Worm (Caenorhabditis elegans) whole organism, early embryonic: ENCODE data around the gene nhr-253.

Source experiments
- B0310.2 ChIP-seq: sonication (generic microtip); optimal IDR thresholded peaks from 2 replicates; lab custom pipeline; 2016; ENCODE audit warnings: mild to moderate bottlenecking, missing genetic modification characterization, missing compliant biosample characterization
- F13C5.2 ChIP-seq: sonication (generic microtip); optimal IDR thresholded peaks from 2 replicates; lab custom pipeline; 2017; ENCODE audit warnings: mild to moderate bottlenecking, missing genetic modification characterization, inconsistent platforms, missing compliant biosample characterization
- aly-1 ChIP-seq: sonication (generic microtip); optimal IDR thresholded peaks from 2 replicates; lab custom pipeline; 2016; ENCODE audit warnings: missing genetic modification characterization, missing compliant biosample characterization
- ama-1 ChIP-seq: fragments of 150-350 bp; optimal IDR thresholded peaks from 2 replicates; lab custom pipeline; 2014
- ceh-13 ChIP-seq: fragments of 200-800 bp; sonication (Bioruptor generic); optimal IDR thresholded peaks from 2 replicates; lab custom pipeline; 2018; ENCODE audit warnings: mild to moderate bottlenecking, missing genetic modification characterization, missing compliant biosample characterization
- ceh-36 ChIP-seq: sonication (generic microtip); optimal IDR thresholded peaks from 2 replicates; lab custom pipeline; 2016; ENCODE audit warnings: missing genetic modification characterization, inconsistent platforms, missing compliant biosample characterization
- ets-7 ChIP-seq: sonication (generic microtip); optimal IDR thresholded peaks from 2 replicates; lab custom pipeline; 2016; ENCODE audit warnings: missing genotype, missing genetic modification characterization, missing compliant biosample characterization
- flt-1 ChIP-seq: fragments of 200-800 bp; sonication (Bioruptor generic); IDR thresholded peaks from 2 replicates; pipeline ENCODE4 v1.3.6; 2022; ENCODE audit warnings: missing genetic modification characterization, missing compliant biosample characterization
- hmbx-1 ChIP-seq: sonication (generic microtip); optimal IDR thresholded peaks from 2 replicates; lab custom pipeline; 2016; ENCODE audit warnings: mild to moderate bottlenecking, missing genetic modification characterization, missing compliant biosample characterization
- hmg-4 ChIP-seq: fragments of 200-800 bp; sonication (Bioruptor generic); optimal IDR thresholded peaks from 2 replicates; lab custom pipeline; 2018; ENCODE audit warnings: mild to moderate bottlenecking, missing genetic modification characterization, missing compliant biosample characterization
- hnd-1 ChIP-seq: sonication (generic microtip); optimal IDR thresholded peaks from 2 replicates; lab custom pipeline; 2016; ENCODE audit warnings: missing genetic modification characterization, missing compliant biosample characterization
- pes-1 ChIP-seq: fragments of 200-800 bp; sonication (Bioruptor generic); IDR thresholded peaks from 2 replicates; pipeline ENCODE4 v1.3.6; 2022; ENCODE audit warnings: missing genetic modification reagents, missing genetic modification characterization, missing compliant biosample characterization
- scrt-1 ChIP-seq: fragments of 200-800 bp; sonication (Bioruptor generic); IDR thresholded peaks from 2 replicates; pipeline ENCODE4 v1.3.6; 2022; ENCODE audit warnings: missing genetic modification characterization, missing compliant biosample characterization
- sea-1 ChIP-seq: fragments of 200-800 bp; sonication (Bioruptor generic); conservative IDR thresholded peaks from 2 replicates; pipeline ENCODE4 v1.3.6; 2022; ENCODE audit warnings: missing genetic modification characterization, missing compliant biosample characterization
- tbx-11 ChIP-seq: fragments of 200-800 bp; sonication (Bioruptor generic); IDR thresholded peaks from 2 replicates; pipeline ENCODE4 v1.3.6; 2022; ENCODE audit warnings: missing genetic modification characterization, missing compliant biosample characterization
- tbx-37 ChIP-seq: fragments of 200-800 bp; sonication (Bioruptor generic); conservative IDR thresholded peaks from 2 replicates; pipeline ENCODE4 v1.3.6; 2022; ENCODE audit warnings: missing genetic modification reagents, missing genetic modification characterization, missing compliant biosample characterization
- tra-4 ChIP-seq: sonication (generic microtip); optimal IDR thresholded peaks from 2 replicates; lab custom pipeline; 2017; ENCODE audit warnings: missing genetic modification characterization, missing compliant biosample characterization

nhr-253 gene

DNA sequence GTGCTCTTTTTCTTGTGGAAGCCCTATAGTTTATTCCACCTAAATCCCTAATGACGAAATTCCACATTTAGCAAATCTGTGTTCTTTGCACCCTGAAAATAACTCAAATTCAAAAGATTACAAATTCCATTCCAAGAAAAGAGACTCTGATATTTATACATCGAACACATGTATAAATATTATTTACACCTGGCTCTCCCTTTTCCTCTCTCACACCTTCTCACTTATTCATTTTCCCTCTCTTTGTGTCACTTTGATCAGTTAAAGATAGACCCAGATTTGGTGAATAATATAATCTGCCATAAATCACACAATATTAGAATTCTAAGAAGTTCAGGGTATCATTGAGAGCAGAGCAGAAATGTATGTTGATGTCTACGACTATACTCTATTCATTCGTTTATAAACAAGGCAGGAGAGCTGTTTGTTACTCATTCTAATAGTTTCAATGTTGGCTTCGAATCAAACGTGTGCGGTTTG lies 4.2 kb upstream of the nhr-253 start, which contains the start of gene nhr-254:
Gene nhr-254, plus strand, starts transcription at position 430 of the 480 bp plus-strand sequence.
- TF ChIP-seq tra-4 (tag; lab: Kevin White, UChicago) (no peak), tbx-11 (GFP tag; lab: Robert Waterston, UW) (no peak), hmg-4 (no peak)

DNA sequence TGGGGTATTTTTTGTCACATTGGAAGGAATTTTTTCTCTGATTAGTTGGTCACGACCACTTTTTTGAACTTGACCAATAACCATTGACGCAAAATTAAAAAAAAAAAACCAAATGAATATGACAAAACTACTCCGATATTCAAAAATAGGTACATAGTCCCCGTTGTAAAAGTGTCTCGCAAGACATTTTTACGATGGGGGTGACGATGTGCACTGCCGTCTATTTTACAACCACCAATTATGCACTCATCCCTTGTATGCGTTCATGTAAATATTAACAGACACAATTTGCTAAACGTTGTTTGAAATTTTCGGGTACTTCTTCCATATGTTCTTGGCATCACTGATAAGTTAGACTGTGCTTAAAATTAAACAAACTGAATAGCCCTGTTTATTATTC lies 3.3 kb downstream of the nhr-253 start, which contains the start of gene scl-27:
Gene scl-27, plus strand, starts transcription at position 301 of the 400 bp plus-strand sequence.
- no peak for TF ChIP-seq ceh-36
- no peak for TF ChIP-seq scrt-1 (GFP tag; lab: Robert Waterston, UW)
- no peak for TF ChIP-seq aly-1
- TF ChIP-seq F13C5.2 (tag; lab: Kevin White, UChicago), result no peak
- TF ChIP-seq sea-1, result no peak
- no peak for TF ChIP-seq ets-7 (tag; lab: Kevin White, UChicago)
- no peak for TF ChIP-seq tbx-11 (GFP tag; lab: Robert Waterston, UW)
- TF ChIP-seq tbx-37 (GFP tag; lab: Robert Waterston, UW), result no peak
- no peak for TF ChIP-seq ceh-13 (GFP tag; lab: Kevin White, UChicago)
- TF ChIP-seq flt-1 (GFP tag; lab: Robert Waterston, UW), result no peak
- TF ChIP-seq pes-1 (GFP tag; lab: Robert Waterston, UW), result no peak
- no peak for TF ChIP-seq hmg-4
- TF ChIP-seq tra-4 (tag; lab: Kevin White, UChicago), result no peak
- no peak for TF ChIP-seq ama-1
- no peak for TF ChIP-seq hmbx-1 (tag; lab: Kevin White, UChicago)

DNA sequence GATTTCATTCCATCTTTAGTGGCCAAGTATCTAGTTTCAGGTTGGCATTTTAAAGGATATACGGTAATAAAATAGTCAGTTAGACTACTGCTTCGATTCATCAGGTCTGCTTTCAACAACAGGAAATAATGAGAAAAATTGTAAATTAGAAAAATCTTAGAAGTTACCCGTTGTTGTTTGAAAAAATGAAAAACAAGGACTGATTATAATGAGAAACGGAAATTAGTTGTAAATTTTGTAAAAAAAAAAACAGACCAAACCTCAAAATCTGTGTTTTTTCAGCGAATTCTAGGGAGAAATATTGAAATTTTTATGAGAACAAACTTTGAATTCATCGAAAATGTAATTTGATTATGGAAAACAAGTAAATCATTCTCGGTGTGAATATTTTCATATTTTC lies 6.6 kb downstream of the nhr-253 start, which contains the start of gene srh-62:
Gene srh-62, minus strand, starts transcription at position 101 of the 400 bp plus-strand sequence.
- no peak for TF ChIP-seq tra-4 (tag; lab: Kevin White, UChicago)
- no peak for TF ChIP-seq ama-1
- no peak for TF ChIP-seq hmg-4
- TF ChIP-seq hnd-1 (tag; lab: Kevin White, UChicago), result no peak
- TF ChIP-seq hmbx-1 (tag; lab: Kevin White, UChicago), result no peak
- TF ChIP-seq flt-1 (GFP tag; lab: Robert Waterston, UW), result no peak
- TF ChIP-seq F13C5.2 (tag; lab: Kevin White, UChicago), result no peak
- no peak for TF ChIP-seq ceh-36
- no peak for TF ChIP-seq aly-1
- no peak for TF ChIP-seq scrt-1 (GFP tag; lab: Robert Waterston, UW)
- no peak for TF ChIP-seq ets-7 (tag; lab: Kevin White, UChicago)
- TF ChIP-seq ceh-13 (GFP tag; lab: Kevin White, UChicago), result no peak
- TF ChIP-seq sea-1, result no peak
- TF ChIP-seq pes-1 (GFP tag; lab: Robert Waterston, UW), result no peak
- no peak for TF ChIP-seq tbx-11 (GFP tag; lab: Robert Waterston, UW)
- no peak for TF ChIP-seq tbx-37 (GFP tag; lab: Robert Waterston, UW)
- no peak for TF ChIP-seq B0310.2 (tag; lab: Kevin White, UChicago)

DNA sequence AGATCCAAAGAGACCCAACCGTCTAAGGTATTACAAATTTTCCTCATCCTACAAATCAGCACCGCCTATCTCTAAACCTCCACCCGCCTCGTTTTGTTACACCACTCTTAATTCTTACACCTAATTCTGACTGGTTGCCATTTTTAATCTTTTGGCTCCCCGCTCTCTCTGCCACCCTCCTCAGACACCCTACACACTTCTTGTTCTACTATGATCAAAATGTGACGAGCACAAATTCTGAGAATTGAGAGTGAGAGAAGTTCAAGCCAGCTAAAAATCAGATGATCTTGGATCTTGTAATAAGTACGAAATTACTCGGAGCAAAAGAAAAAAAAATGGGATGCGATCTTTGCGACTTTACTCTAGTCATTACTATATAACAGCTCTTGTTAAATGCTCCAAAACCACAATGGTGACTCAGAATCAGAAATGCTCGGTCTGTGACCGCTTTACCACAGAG lies 7.8 kb downstream of the nhr-253 start, which contains the start of gene nhr-252:
Gene nhr-252, plus strand, starts transcription at position 410 of the 460 bp plus-strand sequence.
- no peak for TF ChIP-seq ets-7 (tag; lab: Kevin White, UChicago)
- TF ChIP-seq pes-1 (GFP tag; lab: Robert Waterston, UW), result no peak
- TF ChIP-seq ama-1, result no peak
- TF ChIP-seq F13C5.2 (tag; lab: Kevin White, UChicago), result no peak
- no peak for TF ChIP-seq sea-1
- no peak for TF ChIP-seq flt-1 (GFP tag; lab: Robert Waterston, UW)
- TF ChIP-seq aly-1, result no peak
- TF ChIP-seq tbx-11 (GFP tag; lab: Robert Waterston, UW), result no peak
- no peak for TF ChIP-seq tra-4 (tag; lab: Kevin White, UChicago)
- TF ChIP-seq hmg-4, result no peak
- TF ChIP-seq scrt-1 (GFP tag; lab: Robert Waterston, UW), result no peak
- no peak for TF ChIP-seq tbx-37 (GFP tag; lab: Robert Waterston, UW)
- no peak for TF ChIP-seq hmbx-1 (tag; lab: Kevin White, UChicago)
- no peak for TF ChIP-seq ceh-13 (GFP tag; lab: Kevin White, UChicago)
- no peak for TF ChIP-seq ceh-36
- TF ChIP-seq hnd-1 (tag; lab: Kevin White, UChicago), result no peak
- no peak for TF ChIP-seq B0310.2 (tag; lab: Kevin White, UChicago)

DNA sequence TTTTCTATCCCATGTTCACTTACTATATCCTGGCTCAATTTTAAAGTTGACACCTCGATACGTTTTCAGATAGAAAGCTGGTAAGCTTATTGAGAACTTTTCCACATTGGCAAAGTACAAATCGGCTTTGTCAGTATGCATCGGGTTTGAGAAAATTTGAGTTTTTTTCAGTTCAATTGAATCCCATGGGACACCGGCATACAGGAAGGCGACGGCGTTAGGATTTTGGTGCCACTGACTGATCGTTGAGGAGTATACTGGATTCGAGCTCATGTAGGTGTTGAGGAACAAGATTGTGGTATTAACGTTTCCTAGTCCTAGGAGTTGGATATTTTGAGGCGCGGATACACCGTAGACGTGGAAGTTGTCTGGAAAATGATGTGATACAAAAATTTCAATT lies 16.4 kb downstream of the nhr-253 start:
- no peak for TF ChIP-seq flt-1 (GFP tag; lab: Robert Waterston, UW)
- TF ChIP-seq hmg-4, result no peak
- TF ChIP-seq hmbx-1 (tag; lab: Kevin White, UChicago), result no peak
- TF ChIP-seq hnd-1 (tag; lab: Kevin White, UChicago), result no peak
- TF ChIP-seq tbx-11 (GFP tag; lab: Robert Waterston, UW), result no peak
- TF ChIP-seq sea-1, result no peak
- TF ChIP-seq F13C5.2 (tag; lab: Kevin White, UChicago), result no peak
- TF ChIP-seq ets-7 (tag; lab: Kevin White, UChicago), result no peak
- TF ChIP-seq ceh-13 (GFP tag; lab: Kevin White, UChicago), result no peak

DNA sequence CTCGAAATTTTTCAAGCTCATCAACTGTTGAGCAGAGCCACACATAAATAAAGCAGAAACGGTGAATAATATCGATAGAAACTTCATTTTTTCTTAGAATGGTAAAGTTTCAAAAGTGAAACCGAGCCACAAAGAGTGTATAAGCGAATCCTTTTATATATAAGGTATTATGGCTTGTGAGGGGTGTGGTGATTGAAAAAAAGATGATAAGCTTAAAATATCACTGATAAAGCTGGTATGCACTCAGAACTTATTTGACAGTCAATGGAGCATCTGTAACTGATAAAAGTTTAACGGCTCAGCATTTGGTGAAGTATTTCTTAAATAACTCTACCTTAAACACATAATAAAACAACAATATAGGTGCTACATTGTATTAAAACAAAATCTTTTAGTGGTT lies 18.2 kb downstream of the nhr-253 start, which contains the start of gene dod-19:
Gene dod-19, minus strand, starts transcription at position 130 of the 400 bp plus-strand sequence.
- TF ChIP-seq B0310.2 (tag; lab: Kevin White, UChicago) (no peak), hmg-4 (no peak), ets-7 (tag; lab: Kevin White, UChicago) (no peak), tra-4 (tag; lab: Kevin White, UChicago) (no peak), tbx-37 (GFP tag; lab: Robert Waterston, UW) (no peak), ceh-36 (no peak), scrt-1 (GFP tag; lab: Robert Waterston, UW) (no peak), hmbx-1 (tag; lab: Kevin White, UChicago) (no peak), flt-1 (GFP tag; lab: Robert Waterston, UW) (no peak), ceh-13 (GFP tag; lab: Kevin White, UChicago) (no peak), tbx-11 (GFP tag; lab: Robert Waterston, UW) (no peak), aly-1 (no peak), pes-1 (GFP tag; lab: Robert Waterston, UW) (no peak), hnd-1 (tag; lab: Kevin White, UChicago) (no peak), sea-1 (no peak), F13C5.2 (tag; lab: Kevin White, UChicago) (no peak)

DNA sequence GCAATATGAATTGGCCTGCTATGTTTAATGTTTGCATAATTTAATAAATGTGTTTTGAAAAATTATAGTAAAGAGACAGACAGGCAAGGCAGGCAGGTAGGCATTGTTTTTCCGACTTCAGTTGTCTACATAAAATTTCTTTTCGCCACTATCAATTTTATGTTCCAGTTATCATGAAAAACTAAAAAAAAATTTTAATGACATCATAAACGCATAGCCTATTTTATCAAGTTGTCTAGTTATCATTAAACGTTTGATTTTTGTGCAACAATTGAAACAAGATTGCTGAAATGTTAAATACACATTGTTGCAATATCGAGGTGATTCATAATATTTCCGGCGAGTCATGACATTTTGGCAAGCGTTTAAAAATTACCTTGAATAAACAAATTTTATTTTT lies 18.7 kb downstream of the nhr-253 start:
- TF ChIP-seq scrt-1 (GFP tag; lab: Robert Waterston, UW), result no peak
- no peak for TF ChIP-seq ets-7 (tag; lab: Kevin White, UChicago)
- TF ChIP-seq ceh-36, result no peak
- TF ChIP-seq hnd-1 (tag; lab: Kevin White, UChicago), result no peak
- no peak for TF ChIP-seq flt-1 (GFP tag; lab: Robert Waterston, UW)
- TF ChIP-seq F13C5.2 (tag; lab: Kevin White, UChicago), result no peak
- TF ChIP-seq B0310.2 (tag; lab: Kevin White, UChicago), result no peak
- no peak for TF ChIP-seq hmbx-1 (tag; lab: Kevin White, UChicago)
- TF ChIP-seq aly-1, result no peak
- TF ChIP-seq ceh-13 (GFP tag; lab: Kevin White, UChicago), result no peak
- TF ChIP-seq tbx-37 (GFP tag; lab: Robert Waterston, UW), result no peak
- no peak for TF ChIP-seq tbx-11 (GFP tag; lab: Robert Waterston, UW)
- no peak for TF ChIP-seq tra-4 (tag; lab: Kevin White, UChicago)
- no peak for TF ChIP-seq hmg-4
- TF ChIP-seq ama-1, result no peak
- no peak for TF ChIP-seq sea-1
- no peak for TF ChIP-seq pes-1 (GFP tag; lab: Robert Waterston, UW)
